Fruit fly (Drosophila melanogaster) whole organism, pupa: ENCODE data around the gene NimB1.

Experiments used
- CG12605 ChIP-seq: fragments of 200-800 bp; sonication (Bioruptor generic); IDR thresholded peaks from 2 replicates; pipeline ENCODE4 v1.3.6; 2022; ENCODE audit warnings: missing biosample characterization, missing genetic modification characterization
- CG13204 ChIP-seq: fragments of 200-800 bp; sonication (Bioruptor generic); optimal IDR thresholded peaks from 2 replicates; lab custom pipeline; 2018; ENCODE audit warnings: missing biosample characterization, mild to moderate bottlenecking, missing genetic modification characterization, moderate library complexity
- CG14655 ChIP-seq: fragments of 200-800 bp; sonication (Bioruptor generic); optimal IDR thresholded peaks from 3 replicates; lab custom pipeline; 2017; ENCODE audit warnings: mild to moderate bottlenecking, missing biosample characterization, missing genetic modification reagents, missing genetic modification characterization
- CG15710 ChIP-seq: fragments of 200-800 bp; sonication (Bioruptor generic); optimal IDR thresholded peaks from 2 replicates; lab custom pipeline; 2018; ENCODE audit warnings: missing biosample characterization, mild to moderate bottlenecking, missing genetic modification characterization, moderate library complexity
- CG17806 ChIP-seq: fragments of 200-800 bp; sonication (Bioruptor generic); optimal IDR thresholded peaks from 2 replicates; lab custom pipeline; 2018; ENCODE audit warnings: missing biosample characterization, mild to moderate bottlenecking, missing genetic modification characterization, moderate library complexity
- CG8159 ChIP-seq: fragments of 200-800 bp; sonication (Bioruptor generic); optimal IDR thresholded peaks from 3 replicates; lab custom pipeline; 2018; ENCODE audit warnings: missing biosample characterization, mild to moderate bottlenecking, missing genetic modification characterization, moderate library complexity
- CG8301 ChIP-seq: fragments of 200-800 bp; sonication (Bioruptor generic); optimal IDR thresholded peaks from 2 replicates; lab custom pipeline; 2018; ENCODE audit warnings: missing biosample characterization, mild to moderate bottlenecking, missing genetic modification characterization
- D1 ChIP-seq: fragments of 200-800 bp; sonication (Bioruptor generic); optimal IDR thresholded peaks from 2 replicates; lab custom pipeline; 2018; ENCODE audit warnings: missing biosample characterization, mild to moderate bottlenecking, missing genetic modification characterization, moderate library complexity
- Pif1A ChIP-seq: fragments of 200-800 bp; sonication (Bioruptor generic); optimal IDR thresholded peaks from 3 replicates; lab custom pipeline; 2016; ENCODE audit warnings: missing biosample characterization, missing genetic modification characterization

DNA sequence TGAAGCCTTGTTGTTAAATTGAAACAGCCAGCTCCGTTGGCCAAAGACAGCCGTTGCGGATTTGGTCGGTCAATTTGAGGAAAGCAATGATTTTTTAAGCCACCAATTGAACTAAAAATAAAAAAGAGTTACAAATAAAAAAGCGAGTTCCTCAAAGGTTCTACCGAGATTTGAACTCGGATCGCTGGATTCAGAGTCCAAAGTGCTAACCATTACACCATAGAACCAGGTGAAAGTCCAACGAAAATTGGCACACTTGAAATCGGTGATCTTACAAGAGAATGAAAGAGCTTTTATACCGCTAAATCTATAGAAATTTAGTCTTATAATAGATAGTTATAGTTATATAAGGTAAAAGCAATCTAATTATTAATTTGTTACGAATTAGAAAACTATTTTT, 47.1 kb downstream of the NimB1 start:
- TF ChIP-seq CG12605 (GFP tag; lab: Robert Waterston, UW) (no peak), CG15710 (tag; lab: Kevin White, UChicago) (no peak), CG14655 (GFP tag; lab: Kevin White, UChicago) (no peak), Pif1A (no peak), CG17806 (tag; lab: Kevin White, UChicago) (no peak), D1 (tag; lab: Kevin White, UChicago) (no peak), CG8159 (tag; lab: Kevin White, UChicago) (no peak), CG13204 (GFP tag; lab: Kevin White, UChicago) (no peak), CG8301 (tag; lab: Kevin White, UChicago) (no peak)
